Fruit fly (Drosophila melanogaster): ENCODE measurements around the gene CG32086.
A peak's percentile ranks its signal among the peaks of the same experiment; 100 is the strongest.

Gene CG32086

dm6 chr3L:11609153-11609809 is 25.4 kb upstream of the CG32086 start, which contains the start of gene Duba (continued):
- no peak for TF ChIP-seq CG11456 (GFP tag; IDR thresholded peaks at IDR 0.05)
- TF ChIP-seq CG16863 (GFP tag; optimal IDR thresholded peaks at IDR 0.05), result no peak
- TF ChIP-seq odd (GFP tag; optimal IDR thresholded peaks at IDR 0.05), result no peak
- no peak for TF ChIP-seq CG7928 (GFP tag; optimal IDR thresholded peaks at IDR 0.05)
- TF ChIP-seq Dp (GFP tag; optimal IDR thresholded peaks at IDR 0.05), result peak; percentile 1
- peak; percentile 87 for TF ChIP-seq sens (GFP tag)
- no peak for TF ChIP-seq CG8944 (GFP tag; optimal IDR thresholded peaks at IDR 0.05)
- TF ChIP-seq repo (GFP tag; optimal IDR thresholded peaks at IDR 0.05), result no peak
- TF ChIP-seq CG4617 (GFP tag; optimal IDR thresholded peaks at IDR 0.05; ENCODE audit: borderline replicate concordance), result peak; percentile 97
- peak; percentile 47 for TF ChIP-seq Abd-B (GFP tag; optimal IDR thresholded peaks at IDR 0.05)
- peak; percentile 72 for TF ChIP-seq CG17802 (tag; optimal IDR thresholded peaks at IDR 0.05)
- no peak for TF ChIP-seq CG11696 (GFP tag; IDR thresholded peaks at IDR 0.05)
- no peak for TF ChIP-seq CG7963 (GFP tag; IDR thresholded peaks at IDR 0.05; ENCODE audit: partially characterized antibody)
- TF ChIP-seq pita (GFP tag; optimal IDR thresholded peaks at IDR 0.05), result peak; percentile 63
- TF ChIP-seq pros (GFP tag; optimal IDR thresholded peaks at IDR 0.05), result no peak
- no peak for TF ChIP-seq Gsc (GFP tag; IDR thresholded peaks at IDR 0.05)
- TF ChIP-seq Hey (tag; optimal IDR thresholded peaks at IDR 0.05), result no peak
- TF ChIP-seq bigmax (GFP tag; optimal IDR thresholded peaks at IDR 0.05), result no peak
- peak; percentile 84 for TF ChIP-seq cg (GFP tag; optimal IDR thresholded peaks at IDR 0.05)
- TF ChIP-seq gcm (GFP tag; optimal IDR thresholded peaks at IDR 0.05), result no peak
- TF ChIP-seq dmrt99B (tag; optimal IDR thresholded peaks at IDR 0.05), result no peak
- TF ChIP-seq CG17361 (GFP tag; IDR thresholded peaks at IDR 0.05), result no peak; the same call in 2 of the 3 replicates
- TF ChIP-seq BEAF-32 (GFP tag; optimal IDR thresholded peaks at IDR 0.05), result peak; percentile 39
- TF ChIP-seq trem (tag; optimal IDR thresholded peaks at IDR 0.05), result peak; percentile 42
- TF ChIP-seq sqz (GFP tag; optimal IDR thresholded peaks at IDR 0.05), result no peak
- TF ChIP-seq CG8924 (tag; optimal IDR thresholded peaks at IDR 0.05), result no peak
- peak; percentile 95 for TF ChIP-seq CG30020 (tag; optimal IDR thresholded peaks at IDR 0.05)
- no peak for TF ChIP-seq sr (GFP tag; IDR thresholded peaks at IDR 0.05)
- peak; percentile 62 for TF ChIP-seq CG14710 (tag; optimal IDR thresholded peaks at IDR 0.05)
- no peak for TF ChIP-seq zen2 (GFP tag; IDR thresholded peaks at IDR 0.05; ENCODE audit: partially characterized antibody)
- peak; percentile 41; the same call in 1 of the 2 replicates for TF ChIP-seq vvl (GFP tag; IDR thresholded peaks at IDR 0.05)
- no peak for TF ChIP-seq ato (GFP tag; IDR thresholded peaks at IDR 0.05; ENCODE audit: partially characterized antibody)
- TF ChIP-seq CG11695 (GFP tag; IDR thresholded peaks at IDR 0.05), result no peak
- peak; percentile 47 for TF ChIP-seq phol (tag; optimal IDR thresholded peaks at IDR 0.05)
- peak; percentile 11; the same call in 1 of the 2 replicates for TF ChIP-seq CG32532 (GFP tag; IDR thresholded peaks at IDR 0.05)
- peak; percentile 27; the same call in 1 of the 2 replicates for TF ChIP-seq MBD-R2 (GFP tag; IDR thresholded peaks at IDR 0.05)
- TF ChIP-seq knrl (GFP tag; IDR thresholded peaks at IDR 0.05; ENCODE audit: partially characterized antibody), result 0 out of 3 replicates have a peak, but pooled peaks have one; percentile 6
- no peak for TF ChIP-seq fu2 (GFP tag; optimal IDR thresholded peaks at IDR 0.05)
- no peak for TF ChIP-seq ash1 (GFP tag; optimal IDR thresholded peaks at IDR 0.05)
- peak in 1 of 2 experiments; percentile 23 for TF ChIP-seq crp (GFP tag; optimal IDR thresholded peaks at IDR 0.05)
- no peak for TF ChIP-seq BtbVII (GFP tag; optimal IDR thresholded peaks at IDR 0.05)
- peak; percentile 99 for TF ChIP-seq stwl (tag; optimal IDR thresholded peaks at IDR 0.05)
- TF ChIP-seq CG16813 (GFP tag; IDR thresholded peaks at IDR 0.05; ENCODE audit: partially characterized antibody), result 0 out of 3 replicates have a peak, but pooled peaks have one; percentile 20
- peak; percentile 40 for TF ChIP-seq Myb (GFP tag; optimal IDR thresholded peaks at IDR 0.05)
- TF ChIP-seq CG3407 (GFP tag; optimal IDR thresholded peaks at IDR 0.05), result no peak
- no peak for TF ChIP-seq Awh (GFP tag; IDR thresholded peaks at IDR 0.05)
- peak; percentile 77 for TF ChIP-seq CG10267 (tag; optimal IDR thresholded peaks at IDR 0.05)
- peak; percentile 91 for TF ChIP-seq pfk (GFP tag; optimal IDR thresholded peaks at IDR 0.05)
